In genomic region chr2L:11072880-11073279, dm6 we compare ENCODE assay signal across 2 fruit fly cellular contexts.
TF ChIP-seq lines count a peak whose summit lies in the region.

No protein-coding gene starts in this region.

TF ChIP-seq in whole organism, prepupa, 60 proteins besides CTCF, POLR2A, EP300 and RAD21 (continues in another document):
- TF ChIP-seq CG11902 (GFP tag; optimal IDR thresholded peaks at IDR 0.05; lab: Kevin White, UChicago) (no peak), Sox14 (GFP tag; optimal IDR thresholded peaks at IDR 0.05; lab: Kevin White, UChicago) (no peak), CG3032 (tag; optimal IDR thresholded peaks at IDR 0.05; lab: Kevin White, UChicago) (peak; percentile 17), CG6792 (GFP tag; optimal IDR thresholded peaks at IDR 0.05; lab: Kevin White, UChicago) (no peak), spab (GFP tag; optimal IDR thresholded peaks at IDR 0.05; lab: Kevin White, UChicago) (no peak), CG6276 (GFP tag; optimal IDR thresholded peaks at IDR 0.05; lab: Kevin White, UChicago) (no peak), fkh (GFP tag; optimal IDR thresholded peaks at IDR 0.05; lab: Kevin White, UChicago) (no peak), CG15336 (GFP tag; IDR thresholded peaks at IDR 0.05; lab: Robert Waterston, UW) (peak; percentile 29; the same call in 1 of the 2 replicates), achi (GFP tag; optimal IDR thresholded peaks at IDR 0.05; lab: Kevin White, UChicago) (peak; percentile 5), ss (GFP tag; optimal IDR thresholded peaks at IDR 0.05; lab: Kevin White, UChicago) (no peak), CG4318 (GFP tag; optimal IDR thresholded peaks at IDR 0.05; lab: Kevin White, UChicago) (no peak), CG10631 (GFP tag; optimal IDR thresholded peaks at IDR 0.05; lab: Kevin White, UChicago) (peak; percentile 23), Ets96B (tag; optimal IDR thresholded peaks at IDR 0.05; lab: Kevin White, UChicago) (peak; percentile 24), salr (GFP tag; optimal IDR thresholded peaks at IDR 0.05; lab: Kevin White, UChicago) (no peak), CG11762 (GFP tag; optimal IDR thresholded peaks at IDR 0.05; lab: Kevin White, UChicago; ENCODE audit: insufficient read depth) (no peak), Ets21C (GFP tag; optimal IDR thresholded peaks at IDR 0.05; lab: Kevin White, UChicago) (no peak), cyc (GFP tag; optimal IDR thresholded peaks at IDR 0.05; lab: Kevin White, UChicago) (no peak), CG10669 (GFP tag; optimal IDR thresholded peaks at IDR 0.05; lab: Kevin White, UChicago) (no peak), vri (GFP tag; optimal IDR thresholded peaks at IDR 0.05; lab: Kevin White, UChicago) (no peak), dac (GFP tag; optimal IDR thresholded peaks at IDR 0.05; lab: Kevin White, UChicago) (no peak), topi (GFP tag; optimal IDR thresholded peaks at IDR 0.05; lab: Kevin White, UChicago) (no peak), CG8319 (GFP tag; optimal IDR thresholded peaks at IDR 0.05; lab: Kevin White, UChicago) (no peak), Gug (GFP tag; IDR thresholded peaks at IDR 0.05; lab: Robert Waterston, UW) (no peak), fd85E (GFP tag; optimal IDR thresholded peaks at IDR 0.05; lab: Kevin White, UChicago) (no peak), esn (GFP tag; optimal IDR thresholded peaks at IDR 0.05; lab: Kevin White, UChicago) (no peak), Hr38 (GFP tag; optimal IDR thresholded peaks at IDR 0.05; lab: Kevin White, UChicago) (no peak), Hr39 (GFP tag; optimal IDR thresholded peaks at IDR 0.05; lab: Kevin White, UChicago) (no peak), pdm3 (GFP tag; optimal IDR thresholded peaks at IDR 0.05; lab: Kevin White, UChicago) (no peak), Blimp-1 (GFP tag; optimal IDR thresholded peaks at IDR 0.05; lab: Kevin White, UChicago) (no peak), acj6 (GFP tag; optimal IDR thresholded peaks at IDR 0.05; lab: Kevin White, UChicago) (no peak), CG8119 (GFP tag; IDR thresholded peaks at IDR 0.05; lab: Robert Waterston, UW) (no peak), CG11294 (GFP tag; IDR thresholded peaks at IDR 0.05; lab: Robert Waterston, UW) (no peak), Lpt (GFP tag; optimal IDR thresholded peaks at IDR 0.05; lab: Kevin White, UChicago) (peak; percentile 35), Smox (GFP tag; optimal IDR thresholded peaks at IDR 0.05; lab: Kevin White, UChicago) (no peak), Sox102F (GFP tag; optimal IDR thresholded peaks at IDR 0.05; lab: Kevin White, UChicago) (no peak), lz (GFP tag; optimal IDR thresholded peaks at IDR 0.05; lab: Kevin White, UChicago) (no peak), Hr4 (GFP tag; optimal IDR thresholded peaks at IDR 0.05; lab: Kevin White, UChicago) (peak; percentile 48), CG6854 (GFP tag; optimal IDR thresholded peaks at IDR 0.05; lab: Kevin White, UChicago) (no peak), Eip93F (GFP tag; optimal IDR thresholded peaks at IDR 0.05; lab: Kevin White, UChicago) (no peak), CG31627 (GFP tag; optimal IDR thresholded peaks at IDR 0.05; lab: Kevin White, UChicago) (no peak), dsx (GFP tag; optimal IDR thresholded peaks at IDR 0.05; lab: Kevin White, UChicago; ENCODE audit: poor library complexity, severe bottlenecking) (no peak), Eip75B (GFP tag; optimal IDR thresholded peaks at IDR 0.05; lab: Kevin White, UChicago) (no peak), Met (GFP tag; optimal IDR thresholded peaks at IDR 0.05; lab: Kevin White, UChicago) (no peak), CG6163 (GFP tag; IDR thresholded peaks at IDR 0.05; lab: Robert Waterston, UW) (no peak), eg (GFP tag; IDR thresholded peaks at IDR 0.05; lab: Robert Waterston, UW) (no peak), CG9139 (GFP tag; optimal IDR thresholded peaks at IDR 0.05; lab: Kevin White, UChicago) (no peak), CG3919 (GFP tag; optimal IDR thresholded peaks at IDR 0.05; lab: Kevin White, UChicago) (no peak), CG6808 (GFP tag; optimal IDR thresholded peaks at IDR 0.05; lab: Kevin White, UChicago) (no peak)

TF ChIP-seq in whole organism, pupa, 21 proteins besides CTCF, POLR2A, EP300 and RAD21:
- TF ChIP-seq CG17806 (tag; optimal IDR thresholded peaks at IDR 0.05; lab: Kevin White, UChicago), result peak; percentile 40
- TF ChIP-seq CG14655 (GFP tag; optimal IDR thresholded peaks at IDR 0.05; lab: Kevin White, UChicago), result peak; percentile 66
- no peak for TF ChIP-seq Pif1A (GFP tag; optimal IDR thresholded peaks at IDR 0.05; lab: Kevin White, UChicago)
- peak; percentile 56 for TF ChIP-seq CG9948 (tag; optimal IDR thresholded peaks at IDR 0.05; lab: Kevin White, UChicago)
- TF ChIP-seq CG34367 (tag; optimal IDR thresholded peaks at IDR 0.05; lab: Kevin White, UChicago), result peak; percentile 33
- peak; percentile 55 for TF ChIP-seq CG8301 (tag; optimal IDR thresholded peaks at IDR 0.05; lab: Kevin White, UChicago)
- peak; percentile 15 for TF ChIP-seq CG8159 (tag; optimal IDR thresholded peaks at IDR 0.05; lab: Kevin White, UChicago)
- no peak for TF ChIP-seq CG32121 (GFP tag; IDR thresholded peaks at IDR 0.05; lab: Robert Waterston, UW)
- peak; percentile 21 for TF ChIP-seq CG15710 (tag; optimal IDR thresholded peaks at IDR 0.05; lab: Kevin White, UChicago)
- TF ChIP-seq EcR (GFP tag; optimal IDR thresholded peaks at IDR 0.05; lab: Kevin White, UChicago), result no peak
- TF ChIP-seq CG12605 (GFP tag; IDR thresholded peaks at IDR 0.05; lab: Robert Waterston, UW), result no peak
